Fruit fly (Drosophila melanogaster) whole organism, prepupa: Measurements from ENCODE around the gene CG12035.

Source experiments
- Sox102F ChIP-seq: fragments of 200-800 bp; sonication (Bioruptor generic); optimal IDR thresholded peaks from 2 replicates; lab custom pipeline; 2016; ENCODE audit warnings: missing biosample characterization, mild to moderate bottlenecking, missing genetic modification characterization
- cyc ChIP-seq: fragments of 200-800 bp; sonication (Bioruptor generic); optimal IDR thresholded peaks from 3 replicates; lab custom pipeline; 2016; ENCODE audit warnings: missing biosample characterization, missing genetic modification characterization
- spab ChIP-seq: fragments of 200-800 bp; sonication (Bioruptor generic); optimal IDR thresholded peaks from 2 replicates; lab custom pipeline; 2017; ENCODE audit warnings: missing biosample characterization, mild to moderate bottlenecking, missing genetic modification characterization, missing genetic modification reagents

DNA sequence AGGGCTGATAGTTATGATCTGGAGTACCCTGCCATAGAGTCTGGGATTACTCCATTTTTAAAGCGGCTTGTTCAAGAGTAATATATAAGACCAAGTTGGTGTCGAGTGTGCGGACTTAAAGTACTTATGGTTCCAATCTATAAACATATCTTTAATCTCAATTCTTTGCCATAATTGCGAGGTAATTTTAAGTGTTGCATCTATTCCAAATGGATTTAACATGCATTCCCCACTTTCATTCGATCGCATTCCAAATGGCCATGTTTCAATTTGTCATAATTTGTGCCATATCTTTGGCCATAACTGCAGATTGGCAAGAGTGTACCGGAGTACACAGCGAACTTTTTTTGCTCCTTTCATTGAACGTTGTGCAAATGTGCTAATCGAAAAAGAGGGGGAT is 13.0 kb upstream of the CG12035 start:
- TF ChIP-seq spab (GFP tag; lab: Kevin White, UChicago) (no peak), cyc (GFP tag; lab: Kevin White, UChicago) (no peak), Sox102F (GFP tag; lab: Kevin White, UChicago) (no peak)
